Worm (Caenorhabditis elegans): ENCODE results near the gene F15H10.8.
A peak's percentile ranks its signal among the peaks of the same experiment; 100 is the strongest.

The F15H10.8 gene

DNA sequence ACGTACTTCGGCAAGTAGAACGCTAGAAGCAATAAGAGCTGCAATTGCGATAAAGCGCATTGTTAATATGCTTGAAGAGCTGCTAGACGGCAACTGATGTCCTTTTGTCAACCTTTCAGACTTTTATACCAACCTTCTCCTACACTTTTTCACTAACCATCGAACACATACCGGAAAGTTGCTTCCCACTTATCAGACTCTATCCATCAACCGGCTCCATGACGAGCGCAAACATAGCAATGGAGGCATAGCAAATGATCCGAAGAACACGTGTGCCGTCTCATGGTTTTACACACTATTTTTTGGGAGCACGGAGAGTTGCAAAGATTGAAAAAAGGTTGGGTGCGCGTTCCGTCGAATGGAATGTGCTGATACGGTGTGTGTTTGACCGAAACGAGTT is 21.0 kb downstream of the F15H10.8 start, which contains the start of gene abu-1 (continued):
- no peak for TF ChIP-seq ZK185.1 (tag; optimal IDR thresholded peaks at IDR 0.05; ENCODE audit: poor library complexity, severe bottlenecking)
- no peak for TF ChIP-seq C17E4.6 (GFP tag; IDR thresholded peaks at IDR 0.05)

DNA sequence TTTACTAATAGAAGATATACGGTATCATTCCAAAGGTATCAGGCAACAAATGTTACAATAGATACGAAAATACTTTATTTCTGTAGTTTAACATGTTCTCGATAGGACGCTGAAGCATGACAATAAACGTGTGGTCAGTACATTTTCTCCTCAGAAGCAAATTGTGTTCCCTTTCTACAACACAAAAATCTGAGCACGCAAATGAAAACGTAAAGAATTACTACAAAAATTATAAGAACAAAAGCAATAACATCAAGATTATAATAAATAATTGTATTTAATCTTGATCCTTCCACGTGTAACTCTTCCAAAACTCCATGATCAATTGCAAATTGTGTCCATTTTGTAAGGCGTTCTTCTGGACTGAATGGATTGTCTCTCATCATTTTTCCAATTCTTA is 22.9 kb downstream of the F15H10.8 start:
- no peak for TF ChIP-seq F52B5.7 (tag; optimal IDR thresholded peaks at IDR 0.05)
- TF ChIP-seq ekl-4 (GFP tag; IDR thresholded peaks at IDR 0.05): no peak
- no peak for TF ChIP-seq hmg-1.2 (GFP tag; IDR thresholded peaks at IDR 0.05)
- no peak for TF ChIP-seq mxl-1 (tag; optimal IDR thresholded peaks at IDR 0.05)
- TF ChIP-seq lsl-1 (GFP tag; optimal IDR thresholded peaks at IDR 0.05): no peak
- no peak for TF ChIP-seq snpc-3.4 (tag; optimal IDR thresholded peaks at IDR 0.05)
- no peak for TF ChIP-seq Y67H2A.10 (GFP tag; conservative IDR thresholded peaks at IDR 0.05)
- no peak for TF ChIP-seq nhr-120 (GFP tag; IDR thresholded peaks at IDR 0.05)
- TF ChIP-seq F10E7.11 (tag; optimal IDR thresholded peaks at IDR 0.05): no peak
- TF ChIP-seq nhr-80 (tag; optimal IDR thresholded peaks at IDR 0.05): no peak
- no peak for TF ChIP-seq ztf-3 (GFP tag; optimal IDR thresholded peaks at IDR 0.05)
- TF ChIP-seq hsf-1 (GFP tag; IDR thresholded peaks at IDR 0.05): no peak
- TF ChIP-seq ets-4 (GFP tag; optimal IDR thresholded peaks at IDR 0.05): no peak
- no peak for TF ChIP-seq egrh-3 (GFP tag; IDR thresholded peaks at IDR 0.05)
- no peak for TF ChIP-seq F55B11.4 (tag; optimal IDR thresholded peaks at IDR 0.05; ENCODE audit: borderline replicate concordance, insufficient read depth)
- no peak for TF ChIP-seq rcor-1 (GFP tag; IDR thresholded peaks at IDR 0.05)
- no peak for TF ChIP-seq aptf-2 (GFP tag; conservative IDR thresholded peaks at IDR 0.05)

DNA sequence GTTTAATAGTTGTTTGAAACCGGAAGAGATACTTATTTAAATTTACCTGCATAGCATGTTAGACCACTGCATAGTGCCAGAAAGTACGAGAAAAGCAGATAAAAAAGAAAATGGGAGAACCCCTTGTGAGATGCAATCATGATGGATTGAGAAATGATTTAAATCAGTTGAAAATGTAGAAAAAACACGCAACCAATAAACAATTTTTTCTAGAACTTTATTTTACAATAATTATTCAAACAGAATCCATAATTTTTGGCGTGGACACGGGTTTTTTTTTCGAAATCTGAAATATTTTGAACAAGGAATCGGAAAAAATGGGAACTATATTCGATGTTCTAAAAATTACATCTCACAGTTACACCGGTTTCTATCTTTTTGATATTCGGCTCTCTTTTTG is 23.4 kb downstream of the F15H10.8 start, which contains the start of gene AC3.12:
TSS of gene AC3.12 (minus strand) at position 101 of the 400 bp plus-strand sequence.
- TF ChIP-seq F52B5.7 (tag; optimal IDR thresholded peaks at IDR 0.05) (no peak), F39B2.1 (GFP tag; IDR thresholded peaks at IDR 0.05) (no peak), B0336.3 (GFP tag; IDR thresholded peaks at IDR 0.05) (no peak), ceh-58 (GFP tag; IDR thresholded peaks at IDR 0.05) (no peak), hlh-12 (tag; optimal IDR thresholded peaks at IDR 0.05) (no peak), attf-5 (GFP tag; optimal IDR thresholded peaks at IDR 0.05) (no peak), B0261.1 (tag; optimal IDR thresholded peaks at IDR 0.05) (no peak)

DNA sequence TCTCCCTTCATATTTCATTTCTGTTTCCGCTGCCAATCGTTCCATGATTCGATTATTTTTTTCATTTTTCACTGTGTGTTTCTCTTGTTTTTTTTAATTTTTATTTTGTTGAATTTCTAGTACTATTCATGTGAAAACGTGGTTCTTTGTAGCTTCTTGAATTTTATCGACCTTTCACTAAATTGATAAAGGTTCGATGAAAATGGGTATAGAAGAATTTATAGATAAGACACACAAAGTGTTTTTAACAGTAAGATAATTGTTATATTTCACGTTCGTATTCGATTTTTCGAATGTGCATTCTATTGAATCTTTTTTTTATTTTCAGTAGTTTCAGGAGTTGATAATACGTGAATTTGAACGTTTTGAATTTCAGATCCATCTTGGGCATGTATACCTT is 30.8 kb downstream of the F15H10.8 start, which contains the start of gene ugt-49:
TSS of gene ugt-49 (plus strand) at position 371 of the 400 bp plus-strand sequence.
- TF ChIP-seq madf-10 (tag; optimal IDR thresholded peaks at IDR 0.05) (no peak), let-526 (GFP tag; IDR thresholded peaks at IDR 0.05) (no peak), F22D6.2 (tag; optimal IDR thresholded peaks at IDR 0.05) (no peak), F39B2.1 (GFP tag; IDR thresholded peaks at IDR 0.05) (no peak), mcd-1 (GFP tag; IDR thresholded peaks at IDR 0.05) (no peak), ceh-40 (GFP tag; IDR thresholded peaks at IDR 0.05) (no peak), ceh-58 (GFP tag; IDR thresholded peaks at IDR 0.05) (no peak), Y67H2A.10 (GFP tag; conservative IDR thresholded peaks at IDR 0.05) (no peak), hmg-1.2 (GFP tag; IDR thresholded peaks at IDR 0.05) (no peak), dpl-1 (GFP tag; optimal IDR thresholded peaks at IDR 0.05) (no peak), rcor-1 (GFP tag; IDR thresholded peaks at IDR 0.05) (no peak)

DNA sequence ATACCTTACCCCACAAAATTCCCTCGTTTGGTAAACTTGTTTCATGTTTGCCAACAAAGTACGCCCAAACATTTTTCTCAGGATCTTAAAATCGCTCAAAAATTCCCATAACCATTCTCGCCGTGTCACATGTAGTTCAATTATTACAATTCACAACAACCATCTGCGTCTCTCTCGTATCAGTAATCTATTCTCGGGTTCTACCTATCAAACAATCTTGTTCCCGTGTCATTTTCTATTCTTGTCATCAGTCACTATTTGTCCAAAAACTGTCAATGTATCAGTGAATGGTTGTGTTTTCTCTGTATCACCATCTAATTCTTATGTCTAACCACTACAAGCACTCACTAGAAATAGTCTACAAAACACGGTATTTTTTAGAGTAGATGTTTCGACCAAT is 31.5 kb downstream of the F15H10.8 start:
- TF ChIP-seq F37B4.10 (GFP tag; IDR thresholded peaks at IDR 0.05): 0 out of 2 replicates have a peak, but pooled peaks have one; percentile 33
- no peak for TF ChIP-seq egl-18 (GFP tag; IDR thresholded peaks at IDR 0.05)
- TF ChIP-seq chd-7 (tag; optimal IDR thresholded peaks at IDR 0.05): peak; percentile 28
- 0 out of 2 replicates have a peak, but pooled peaks have one; percentile 9 for TF ChIP-seq pbrm-1 (GFP tag; IDR thresholded peaks at IDR 0.05)
- TF ChIP-seq let-607 (tag; optimal IDR thresholded peaks at IDR 0.05): peak; percentile 93 to 94
- no peak for TF ChIP-seq F39B2.1 (GFP tag; IDR thresholded peaks at IDR 0.05)
- TF ChIP-seq fkh-3 (tag; optimal IDR thresholded peaks at IDR 0.05): no peak
- no peak for TF ChIP-seq rcor-1 (GFP tag; IDR thresholded peaks at IDR 0.05)
- TF ChIP-seq tbp1 (GFP tag; optimal IDR thresholded peaks at IDR 0.05): peak; percentile 30
- TF ChIP-seq ets-4 (GFP tag; optimal IDR thresholded peaks at IDR 0.05): peak; percentile 8
- TF ChIP-seq tlf-1 (GFP tag; optimal IDR thresholded peaks at IDR 0.05): peak; percentile 28
- TF ChIP-seq madf-10 (tag; optimal IDR thresholded peaks at IDR 0.05): peak; percentile 3
- TF ChIP-seq lin-54 (GFP tag; optimal IDR thresholded peaks at IDR 0.05): peak; percentile 28
- 0 out of 2 replicates have a peak, but pooled peaks have one; percentile 32 for TF ChIP-seq let-526 (GFP tag; IDR thresholded peaks at IDR 0.05)
- peak; percentile 4 for TF ChIP-seq atf-7 (tag; optimal IDR thresholded peaks at IDR 0.05)
- peak; percentile 67 for TF ChIP-seq hmg-1.2 (GFP tag; IDR thresholded peaks at IDR 0.05)
- no peak for TF ChIP-seq snpc-3.4 (tag; optimal IDR thresholded peaks at IDR 0.05)
- no peak for TF ChIP-seq F33H1.4 (GFP tag; IDR thresholded peaks at IDR 0.05)

Measured in whole organism, young adult.